Worm (Caenorhabditis elegans) whole organism, mixed stage, embryonic: ENCODE data around the gene C55C3.6.

ENCODE experiments used
- M03D4.4 ChIP-seq: sonication (generic microtip); optimal IDR thresholded peaks from 2 replicates; lab custom pipeline; 2017; ENCODE audit warnings: mild to moderate bottlenecking, missing genetic modification characterization, missing compliant biosample characterization
- bed-3 ChIP-seq: fragments of 200-800 bp; sonication (Bioruptor generic); optimal IDR thresholded peaks from 3 replicates; lab custom pipeline; 2018; ENCODE audit warnings: mild to moderate bottlenecking, missing genetic modification characterization, moderate library complexity, missing compliant biosample characterization
- blmp-1 ChIP-seq: fragments of 150-350 bp; optimal IDR thresholded peaks from 2 replicates; lab custom pipeline; 2014; ENCODE audit warnings: missing biosample characterization, missing genetic modification characterization
- ceh-39 ChIP-seq: fragments of 150-350 bp; optimal IDR thresholded peaks from 2 replicates; lab custom pipeline; 2014; ENCODE audit warnings: missing biosample characterization, missing genetic modification characterization
- ceh-43 ChIP-seq: fragments of 200-800 bp; sonication (Bioruptor generic); optimal IDR thresholded peaks from 2 replicates; lab custom pipeline; 2018; ENCODE audit warnings: mild to moderate bottlenecking, missing genetic modification characterization, moderate library complexity, missing compliant biosample characterization
- ceh-83 ChIP-seq: fragments of 200-800 bp; sonication (Bioruptor generic); optimal IDR thresholded peaks from 2 replicates; lab custom pipeline; 2018; ENCODE audit warnings: mild to moderate bottlenecking, missing genetic modification characterization, missing compliant biosample characterization
- ces-1 ChIP-seq: fragments of 150-350 bp; optimal IDR thresholded peaks from 2 replicates; lab custom pipeline; 2014; ENCODE audit warnings: missing biosample characterization, missing genetic modification reagents, missing genetic modification characterization
- cnd-1 ChIP-seq: fragments of 200-800 bp; sonication (Bioruptor generic); optimal IDR thresholded peaks from 2 replicates; lab custom pipeline; 2018; ENCODE audit warnings: mild to moderate bottlenecking, missing genetic modification characterization, missing compliant biosample characterization
- drap-1 ChIP-seq: fragments of 200-800 bp; sonication (Bioruptor generic); optimal IDR thresholded peaks from 3 replicates; lab custom pipeline; 2018; ENCODE audit warnings: mild to moderate bottlenecking, missing genetic modification characterization, missing compliant biosample characterization
- elt-1 ChIP-seq: sonication (generic microtip); optimal IDR thresholded peaks from 2 replicates; lab custom pipeline; 2017; ENCODE audit warnings: missing genetic modification characterization, mild to moderate bottlenecking, missing compliant biosample characterization, antibody characterized with exemption, moderate library complexity, borderline replicate concordance; ENCODE audit not compliant: insufficient read depth
- elt-3 ChIP-seq: fragments of 150-350 bp; optimal IDR thresholded peaks from 2 replicates; lab custom pipeline; 2014; ENCODE audit warnings: missing biosample characterization, missing genetic modification characterization
- flh-1 ChIP-seq: fragments of 200-800 bp; sonication (Bioruptor generic); optimal IDR thresholded peaks from 2 replicates; lab custom pipeline; 2018; ENCODE audit warnings: mild to moderate bottlenecking, missing genetic modification characterization, moderate library complexity, missing compliant biosample characterization
- ham-2 ChIP-seq: fragments of 200-800 bp; sonication (Bioruptor generic); optimal IDR thresholded peaks from 2 replicates; lab custom pipeline; 2018; ENCODE audit warnings: mild to moderate bottlenecking, missing genetic modification characterization, missing compliant biosample characterization
- hlh-1 ChIP-seq: fragments of 150-350 bp; optimal IDR thresholded peaks from 2 replicates; lab custom pipeline; 2014; ENCODE audit warnings: missing biosample characterization, missing genetic modification reagents, missing genetic modification characterization
- lin-13 ChIP-seq: fragments of 150-350 bp; optimal IDR thresholded peaks from 2 replicates; lab custom pipeline; 2014; ENCODE audit warnings: missing biosample characterization, missing genetic modification characterization
- lin-32 ChIP-seq: fragments of 200-800 bp; sonication (Bioruptor generic); optimal IDR thresholded peaks from 2 replicates; lab custom pipeline; 2018; ENCODE audit warnings: mild to moderate bottlenecking, missing genetic modification characterization, missing compliant biosample characterization
- lsy-2 ChIP-seq: fragments of 150-350 bp; optimal IDR thresholded peaks from 2 replicates; lab custom pipeline; 2014; ENCODE audit warnings: missing biosample characterization, missing genetic modification characterization
- mab-5 ChIP-seq: fragments of 150-350 bp; optimal IDR thresholded peaks from 2 replicates; lab custom pipeline; 2014; ENCODE audit warnings: missing biosample characterization, missing genetic modification characterization
- mep-1 ChIP-seq: fragments of 150-350 bp; optimal IDR thresholded peaks from 2 replicates; lab custom pipeline; 2017; ENCODE audit warnings: missing biosample characterization, missing genetic modification reagents, missing genetic modification characterization, inconsistent platforms
- mls-2 ChIP-seq: sonication (generic microtip); optimal IDR thresholded peaks from 2 replicates; lab custom pipeline; 2016; ENCODE audit warnings: mild to moderate bottlenecking, missing genetic modification characterization, moderate library complexity, missing compliant biosample characterization
- nhr-12 ChIP-seq: fragments of 150-350 bp; optimal IDR thresholded peaks from 2 replicates; lab custom pipeline; 2014; ENCODE audit warnings: missing biosample characterization, missing genetic modification characterization
- nhr-2 ChIP-seq: fragments of 150-350 bp; optimal IDR thresholded peaks from 2 replicates; lab custom pipeline; 2014; ENCODE audit warnings: missing biosample characterization, missing genetic modification characterization
- nhr-237 ChIP-seq: fragments of 150-350 bp; optimal IDR thresholded peaks from 2 replicates; lab custom pipeline; 2014; ENCODE audit warnings: missing biosample characterization, missing genetic modification characterization
- nhr-28 ChIP-seq: fragments of 150-350 bp; optimal IDR thresholded peaks from 2 replicates; lab custom pipeline; 2014; ENCODE audit warnings: missing biosample characterization, missing genetic modification characterization
- nhr-76 ChIP-seq: sonication (generic microtip); optimal IDR thresholded peaks from 2 replicates; lab custom pipeline; 2017; ENCODE audit warnings: missing biosample characterization, missing genetic modification characterization
- pha-4 ChIP-seq: fragments of 150-350 bp; optimal IDR thresholded peaks from 2 replicates; lab custom pipeline; 2018; ENCODE audit warnings: missing biosample characterization, missing genetic modification reagents, missing genetic modification characterization
- sem-2 ChIP-seq: fragments of 200-800 bp; sonication (Bioruptor generic); optimal IDR thresholded peaks from 2 replicates; lab custom pipeline; 2018; ENCODE audit warnings: mild to moderate bottlenecking, missing genetic modification characterization, missing compliant biosample characterization
- snpc-4 ChIP-seq: fragments of 150-350 bp; optimal IDR thresholded peaks from 2 replicates; lab custom pipeline; 2014; ENCODE audit warnings: missing biosample characterization, missing genetic modification characterization
- sptf-1 ChIP-seq: sonication (generic microtip); optimal IDR thresholded peaks from 2 replicates; lab custom pipeline; 2017; ENCODE audit warnings: mild to moderate bottlenecking, missing genetic modification characterization, moderate library complexity, missing compliant biosample characterization
- tbx-8 ChIP-seq: fragments of 200-800 bp; sonication (Bioruptor generic); optimal IDR thresholded peaks from 2 replicates; lab custom pipeline; 2018; ENCODE audit warnings: mild to moderate bottlenecking, missing genetic modification characterization, moderate library complexity, missing compliant biosample characterization
- unc-120 ChIP-seq: sonication (generic microtip); optimal IDR thresholded peaks from 2 replicates; lab custom pipeline; 2017; ENCODE audit warnings: missing genetic modification characterization, missing compliant biosample characterization; ENCODE audit not compliant: poor library complexity, severe bottlenecking
- unc-39 ChIP-seq: fragments of 150-350 bp; optimal IDR thresholded peaks from 2 replicates; lab custom pipeline; 2014; ENCODE audit warnings: missing biosample characterization, missing genetic modification characterization
- unc-62 ChIP-seq: fragments of 150-350 bp; optimal IDR thresholded peaks from 2 replicates; lab custom pipeline; 2014; ENCODE audit warnings: missing biosample characterization, missing genetic modification reagents, missing genetic modification characterization
- zip-8 ChIP-seq: fragments of 150-350 bp; optimal IDR thresholded peaks from 2 replicates; lab custom pipeline; 2014; ENCODE audit warnings: missing biosample characterization, missing genetic modification characterization
- ztf-11 ChIP-seq: fragments of 150-350 bp; optimal IDR thresholded peaks from 2 replicates; lab custom pipeline; 2014; ENCODE audit warnings: missing biosample characterization, missing genetic modification characterization

The C55C3.6 gene

ce11 chrIV:5653649-5654048 is 29.3 kb upstream of the C55C3.6 start, which contains the start of gene clec-178:
Gene clec-178, plus strand, starts transcription at chrIV:5653949.
- no peak for TF ChIP-seq nhr-237 (tag; lab: Kevin White, UChicago)
- no peak for TF ChIP-seq nhr-12 (tag; lab: Kevin White, UChicago)
- TF ChIP-seq unc-120 (tag; lab: Kevin White, UChicago): no peak
- no peak for TF ChIP-seq blmp-1
- TF ChIP-seq ceh-39 (tag; lab: Kevin White, UChicago): no peak
- no peak for TF ChIP-seq sptf-1 (tag; lab: Kevin White, UChicago)
- TF ChIP-seq tbx-8 (GFP tag; lab: Kevin White, UChicago): no peak
- no peak for TF ChIP-seq lsy-2 (tag; lab: Kevin White, UChicago)
- TF ChIP-seq ztf-11: no peak
- no peak for TF ChIP-seq mep-1 (tag; lab: Kevin White, UChicago)
- no peak for TF ChIP-seq elt-3 (tag; lab: Kevin White, UChicago)
- TF ChIP-seq mab-5 (tag; lab: Kevin White, UChicago): no peak
- TF ChIP-seq ces-1: no peak

- TF ChIP-seq ceh-39 (tag; lab: Kevin White, UChicago) (no peak), M03D4.4 (no peak), unc-39 (tag; lab: Kevin White, UChicago) (no peak), ceh-83 (GFP tag; lab: Kevin White, UChicago) (no peak), lsy-2 (tag; lab: Kevin White, UChicago) (no peak), sem-2 (no peak), drap-1 (no peak), bed-3 (GFP tag; lab: Kevin White, UChicago) (no peak), lin-13 (tag; lab: Kevin White, UChicago) (no peak), ceh-43 (GFP tag; lab: Kevin White, UChicago) (no peak), unc-120 (tag; lab: Kevin White, UChicago) (no peak), flh-1 (GFP tag; lab: Kevin White, UChicago) (no peak), elt-1 (tag; lab: Kevin White, UChicago) (no peak), ztf-11 (no peak), blmp-1 (no peak), nhr-2 (no peak), lin-32 (GFP tag; lab: Kevin White, UChicago) (no peak), ham-2 (GFP tag; lab: Kevin White, UChicago) (no peak), snpc-4 (tag; lab: Kevin White, UChicago) (no peak)
Measured at ce11 chrIV:5654203-5654602, 28.8 kb upstream of the C55C3.6 start.

- TF ChIP-seq nhr-2: no peak
Measured at ce11 chrIV:5654693-5655092, 28.3 kb upstream of the C55C3.6 start.

ce11 chrIV:5655966-5656389 is 27.0 kb upstream of the C55C3.6 start:
- TF ChIP-seq blmp-1 (no peak), nhr-12 (tag; lab: Kevin White, UChicago) (no peak), elt-3 (tag; lab: Kevin White, UChicago) (peak; percentile 16), ceh-39 (tag; lab: Kevin White, UChicago) (no peak), ces-1 (no peak), nhr-237 (tag; lab: Kevin White, UChicago) (peak; percentile 86), ceh-43 (GFP tag; lab: Kevin White, UChicago) (no peak), sptf-1 (tag; lab: Kevin White, UChicago) (no peak), unc-62 (GFP tag; lab: Kevin White, UChicago) (peak; percentile 47), hlh-1 (tag; lab: Kevin White, UChicago) (no peak), drap-1 (no peak), nhr-2 (no peak), zip-8 (no peak), flh-1 (GFP tag; lab: Kevin White, UChicago) (no peak), unc-39 (tag; lab: Kevin White, UChicago) (no peak), nhr-28 (peak; percentile 67)

- TF ChIP-seq elt-1 (tag; lab: Kevin White, UChicago) (peak; percentile 27), unc-120 (tag; lab: Kevin White, UChicago) (peak; percentile 41), mep-1 (tag; lab: Kevin White, UChicago) (no peak), zip-8 (no peak), pha-4 (tag; lab: Kevin White, UChicago) (peak; percentile 50), snpc-4 (tag; lab: Kevin White, UChicago) (no peak), lin-13 (tag; lab: Kevin White, UChicago) (no peak), bed-3 (GFP tag; lab: Kevin White, UChicago) (no peak), blmp-1 (peak; percentile 10), mls-2 (tag; lab: Kevin White, UChicago) (no peak), unc-62 (GFP tag; lab: Kevin White, UChicago) (peak; percentile 49), ces-1 (no peak), lsy-2 (tag; lab: Kevin White, UChicago) (no peak), nhr-237 (tag; lab: Kevin White, UChicago) (peak; percentile 85), M03D4.4 (no peak), nhr-76 (tag; lab: Kevin White, UChicago) (no peak), sptf-1 (tag; lab: Kevin White, UChicago) (no peak), nhr-12 (tag; lab: Kevin White, UChicago) (no peak), ceh-43 (GFP tag; lab: Kevin White, UChicago) (no peak), nhr-2 (no peak), ceh-83 (GFP tag; lab: Kevin White, UChicago) (no peak), elt-3 (tag; lab: Kevin White, UChicago) (no peak), nhr-28 (no peak), ham-2 (GFP tag; lab: Kevin White, UChicago) (peak; percentile 73), flh-1 (GFP tag; lab: Kevin White, UChicago) (no peak), lin-32 (GFP tag; lab: Kevin White, UChicago) (no peak), sem-2 (no peak), cnd-1 (no peak), hlh-1 (tag; lab: Kevin White, UChicago) (no peak), unc-39 (tag; lab: Kevin White, UChicago) (no peak), mab-5 (tag; lab: Kevin White, UChicago) (no peak), ztf-11 (no peak)
Measured at ce11 chrIV:5657126-5657666, 25.8 kb upstream of the C55C3.6 start.
